Worm (Caenorhabditis elegans): ENCODE data around the gene fbxc-24.

ce11 chrII:861564-861963 lies 47.9 kb downstream of the fbxc-24 start, which contains the start of gene Y46B2A.4:
- TF ChIP-seq nhr-28 (tag; optimal IDR thresholded peaks at IDR 0.05) = no peak
- TF ChIP-seq zip-8 (tag; optimal IDR thresholded peaks at IDR 0.05) = no peak
- no peak for TF ChIP-seq nhr-237 (tag; optimal IDR thresholded peaks at IDR 0.05)
- no peak for TF ChIP-seq ztf-11 (tag; optimal IDR thresholded peaks at IDR 0.05)

All from whole organism, mixed stage, embryonic.